Worm (Caenorhabditis elegans) whole organism, late embryonic: ENCODE data around the gene ZC239.22.

Source experiments
- Y22D7AL.16 ChIP-seq: sonication (generic microtip); optimal IDR thresholded peaks from 2 replicates; lab custom pipeline; 2016; ENCODE audit warnings: missing genetic modification characterization, missing compliant biosample characterization
- ama-1 ChIP-seq: fragments of 150-350 bp; optimal IDR thresholded peaks from 2 replicates; lab custom pipeline; 2014
- ceh-9 ChIP-seq: sonication (generic microtip); optimal IDR thresholded peaks from 2 replicates; lab custom pipeline; 2016; ENCODE audit warnings: mild to moderate bottlenecking, missing genetic modification characterization, inconsistent platforms, missing compliant biosample characterization
- dmd-4 ChIP-seq: sonication (generic microtip); optimal IDR thresholded peaks from 2 replicates; lab custom pipeline; 2016; ENCODE audit warnings: borderline replicate concordance, missing genetic modification characterization, missing compliant biosample characterization
- dve-1 ChIP-seq: sonication (generic microtip); optimal IDR thresholded peaks from 2 replicates; lab custom pipeline; 2017; ENCODE audit warnings: antibody characterized with exemption, mild to moderate bottlenecking, missing genetic modification characterization, missing compliant biosample characterization
- gmeb-2 ChIP-seq: sonication (generic microtip); optimal IDR thresholded peaks from 2 replicates; lab custom pipeline; 2016; ENCODE audit warnings: missing genetic modification characterization, inconsistent platforms, missing compliant biosample characterization
- hlh-13 ChIP-seq: fragments of 200-800 bp; sonication (Bioruptor generic); optimal IDR thresholded peaks from 2 replicates; lab custom pipeline; 2018; ENCODE audit warnings: mild to moderate bottlenecking, missing genetic modification characterization, missing compliant biosample characterization
- hlh-15 ChIP-seq: sonication (generic microtip); optimal IDR thresholded peaks from 2 replicates; lab custom pipeline; 2016; ENCODE audit warnings: missing genetic modification characterization, missing compliant biosample characterization
- nfya-1 ChIP-seq: sonication (generic microtip); optimal IDR thresholded peaks from 2 replicates; lab custom pipeline; 2017; ENCODE audit warnings: missing genetic modification characterization, mild to moderate bottlenecking, missing compliant biosample characterization, antibody characterized with exemption, moderate library complexity
- nhr-232 ChIP-seq: sonication (generic microtip); optimal IDR thresholded peaks from 2 replicates; lab custom pipeline; 2016; ENCODE audit warnings: missing genetic modification characterization, missing compliant biosample characterization
- unc-42 ChIP-seq: sonication (generic microtip); optimal IDR thresholded peaks from 2 replicates; lab custom pipeline; 2016; ENCODE audit warnings: missing genotype, missing genetic modification characterization, missing compliant biosample characterization
- unc-55 ChIP-seq: sonication (generic microtip); optimal IDR thresholded peaks from 2 replicates; lab custom pipeline; 2017; ENCODE audit warnings: missing biosample characterization, missing genetic modification reagents, missing genetic modification characterization
- zip-5 ChIP-seq: sonication (generic microtip); optimal IDR thresholded peaks from 2 replicates; lab custom pipeline; 2016; ENCODE audit warnings: missing genetic modification characterization, missing compliant biosample characterization

DNA sequence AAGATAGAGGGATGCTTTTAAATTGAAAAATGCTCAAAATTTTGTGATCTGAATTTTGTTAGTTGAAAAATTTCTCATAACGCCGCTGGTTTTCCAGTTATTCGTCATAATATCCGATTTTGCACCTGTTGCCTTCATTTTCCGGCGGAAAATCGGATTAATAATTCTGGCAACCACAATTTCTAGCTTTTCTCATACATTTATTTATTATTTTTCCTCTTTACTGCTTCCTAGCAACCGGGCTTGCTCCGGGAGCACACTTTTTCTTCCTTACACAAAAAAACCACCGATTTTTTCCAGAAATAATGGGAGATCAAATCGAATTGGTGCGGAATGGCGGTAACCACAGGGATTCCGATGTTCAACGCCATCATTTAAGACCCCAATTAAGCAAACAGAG is 46.7 kb upstream of the ZC239.22 start, which contains the start of gene F02E11.7:
- TF ChIP-seq ceh-9 (tag; lab: Kevin White, UChicago) (no peak), zip-5 (tag; lab: Kevin White, UChicago) (no peak), nhr-232 (tag; lab: Kevin White, UChicago) (no peak), unc-55 (GFP tag; lab: Kevin White, UChicago) (no peak), hlh-15 (tag; lab: Kevin White, UChicago) (no peak), ama-1 (lab: Kevin White, UChicago) (no peak), gmeb-2 (tag; lab: Kevin White, UChicago) (no peak), dve-1 (tag; lab: Kevin White, UChicago) (no peak), unc-42 (tag; lab: Kevin White, UChicago) (no peak), hlh-13 (GFP tag; lab: Kevin White, UChicago) (no peak), dmd-4 (no peak), nfya-1 (tag; lab: Kevin White, UChicago) (no peak), Y22D7AL.16 (tag; lab: Kevin White, UChicago) (no peak)
